Worm (Caenorhabditis elegans) whole organism, L4 larva: ENCODE data around the gene F18A1.1.

ENCODE experiments used
- F44E2.7 ChIP-seq: fragments of 200-800 bp; sonication (Bioruptor generic); IDR thresholded peaks from 2 replicates; pipeline ENCODE4 v2.1.2; 2022; ENCODE audit warnings: missing genetic modification characterization, missing compliant biosample characterization
- F49E8.2 ChIP-seq: sonication (generic microtip); optimal IDR thresholded peaks from 2 replicates; lab custom pipeline; 2016; ENCODE audit warnings: missing compliant biosample characterization, mild to moderate bottlenecking, missing genetic modification characterization, borderline replicate concordance
- R02D3.7 ChIP-seq: fragments of 150-350 bp; sonication (generic microtip); optimal IDR thresholded peaks from 3 replicates; lab custom pipeline; 2014; ENCODE audit warnings: missing biosample characterization, missing genetic modification characterization
- Y105C5A.15 ChIP-seq: fragments of 200-800 bp; sonication (Bioruptor generic); IDR thresholded peaks from 2 replicates; pipeline ENCODE4 v1.3.6; 2022; ENCODE audit warnings: missing genetic modification characterization, missing compliant biosample characterization
- ZK546.5 ChIP-seq, 2 experiments: sonication (generic microtip); optimal IDR thresholded peaks; 2 replicates each; lab custom pipeline; 2017; ENCODE audit warnings: missing biosample characterization in 2 of 2, missing genetic modification characterization in 2 of 2
- aha-1 ChIP-seq: fragments of 150-350 bp; peaks from one replicate; lab custom pipeline; 2014; ENCODE audit warnings: missing biosample characterization, missing genetic modification characterization
- aly-2 ChIP-seq: sonication (generic microtip); optimal IDR thresholded peaks from 2 replicates; lab custom pipeline; 2018; ENCODE audit warnings: missing biosample characterization, missing genetic modification characterization
- ceh-20 ChIP-seq: fragments of 200-800 bp; sonication (Bioruptor generic); IDR thresholded peaks from 2 replicates; pipeline ENCODE4 v1.3.6; 2022; ENCODE audit warnings: missing genetic modification reagents, missing genetic modification characterization, missing compliant biosample characterization
- ces-1 ChIP-seq: fragments of 150-350 bp; sonication (generic microtip); optimal IDR thresholded peaks from 4 replicates; lab custom pipeline; 2014; ENCODE audit warnings: missing biosample characterization, missing genetic modification reagents, missing genetic modification characterization
- dmd-6 ChIP-seq: fragments of 200-800 bp; sonication (Bioruptor generic); IDR thresholded peaks from 2 replicates; pipeline ENCODE4 v1.3.6; 2022; ENCODE audit warnings: missing genetic modification reagents, missing genetic modification characterization, missing compliant biosample characterization
- dpl-1 ChIP-seq: fragments of 150-350 bp; optimal IDR thresholded peaks from 2 replicates; lab custom pipeline; 2014; ENCODE audit warnings: missing biosample characterization, missing genetic modification reagents, missing genetic modification characterization
- hif-1 ChIP-seq, 2 experiments: sonication (generic microtip); optimal IDR thresholded peaks; 2 replicates each; lab custom pipeline; 2016 to 2017; ENCODE audit warnings: missing compliant biosample characterization in 2 of 2, missing genetic modification characterization in 2 of 2, missing genetic modification reagents in 2 of 2, missing genotype in 2 of 2, mild to moderate bottlenecking in 1 of 2
- hlh-11 ChIP-seq: fragments of 200-800 bp; sonication (Bioruptor generic); optimal IDR thresholded peaks from 2 replicates; lab custom pipeline; 2018; ENCODE audit warnings: mild to moderate bottlenecking, missing genetic modification characterization, missing compliant biosample characterization
- hmg-1.1 ChIP-seq: fragments of 200-800 bp; sonication (Bioruptor generic); IDR thresholded peaks from 2 replicates; pipeline ENCODE4 v1.3.6; 2022; ENCODE audit warnings: missing genetic modification reagents, missing genetic modification characterization, missing compliant biosample characterization
- lim-7 ChIP-seq: fragments of 200-800 bp; sonication (Bioruptor generic); IDR thresholded peaks from 2 replicates; pipeline ENCODE4 v1.3.6; 2022; ENCODE audit warnings: missing genetic modification characterization, missing compliant biosample characterization
- lin-29 ChIP-seq: fragments of 200-800 bp; sonication (Bioruptor generic); IDR thresholded peaks from 2 replicates; pipeline ENCODE4 v1.3.6; 2022; ENCODE audit warnings: missing genetic modification reagents, missing genetic modification characterization, missing compliant biosample characterization
- lin-39 ChIP-seq: fragments of 150-350 bp; optimal IDR thresholded peaks from 2 replicates; lab custom pipeline; 2014; ENCODE audit warnings: missing biosample characterization, missing genetic modification reagents, missing genetic modification characterization
- mdl-1 ChIP-seq, 2 experiments: fragments of 150-350 bp in 1 of 2; sonication (generic microtip) in 1 of 2; optimal IDR thresholded peaks; 2 replicates each; lab custom pipeline; 2014 to 2017; ENCODE audit warnings: missing biosample characterization in 2 of 2, missing genetic modification characterization in 2 of 2
- mdt-29 ChIP-seq: fragments of 200-800 bp; sonication (Bioruptor generic); IDR thresholded peaks from 2 replicates; pipeline ENCODE4 v1.3.6; 2022; ENCODE audit warnings: missing genetic modification reagents, missing genetic modification characterization, missing compliant biosample characterization
- mep-1 ChIP-seq: fragments of 150-350 bp; sonication (generic microtip); optimal IDR thresholded peaks from 3 replicates; lab custom pipeline; 2014; ENCODE audit warnings: missing biosample characterization, missing genetic modification characterization
- mes-2 ChIP-seq: sonication (generic microtip); optimal IDR thresholded peaks from 2 replicates; lab custom pipeline; 2016; ENCODE audit warnings: missing genotype, mild to moderate bottlenecking, missing genetic modification characterization, missing compliant biosample characterization; ENCODE audit not compliant: poor library complexity, severe bottlenecking
- mxl-2 ChIP-seq: fragments of 200-800 bp; sonication (Bioruptor generic); conservative IDR thresholded peaks from 2 replicates; pipeline ENCODE4 v1.3.6; 2022; ENCODE audit warnings: missing genetic modification reagents, missing genetic modification characterization, missing compliant biosample characterization
- mxl-3 ChIP-seq: fragments of 200-800 bp; sonication (Bioruptor generic); optimal IDR thresholded peaks from 2 replicates; lab custom pipeline; 2018; ENCODE audit warnings: mild to moderate bottlenecking, missing genetic modification characterization, missing compliant biosample characterization
- nhr-11 ChIP-seq: fragments of 150-350 bp; optimal IDR thresholded peaks from 2 replicates; lab custom pipeline; 2014; ENCODE audit warnings: missing biosample characterization, missing genetic modification characterization
- nhr-42 ChIP-seq: fragments of 200-800 bp; sonication (Bioruptor generic); IDR thresholded peaks from 2 replicates; pipeline ENCODE4 v1.3.6; 2022; ENCODE audit warnings: missing genetic modification characterization, missing compliant biosample characterization
- nhr-48 ChIP-seq: sonication (generic microtip); optimal IDR thresholded peaks from 2 replicates; lab custom pipeline; 2016; ENCODE audit warnings: mild to moderate bottlenecking, missing genetic modification characterization, missing compliant biosample characterization
- php-3 ChIP-seq: fragments of 200-800 bp; sonication (Bioruptor generic); IDR thresholded peaks from 2 replicates; pipeline ENCODE4 v1.3.6; 2022; ENCODE audit warnings: missing genetic modification reagents, missing genetic modification characterization, missing compliant biosample characterization
- saeg-2 ChIP-seq: fragments of 200-800 bp; sonication (Bioruptor generic); IDR thresholded peaks from 2 replicates; pipeline ENCODE4 v1.3.6; 2022; ENCODE audit warnings: missing genetic modification reagents, missing genetic modification characterization, missing compliant biosample characterization
- set-16 ChIP-seq: fragments of 200-800 bp; sonication (Bioruptor generic); IDR thresholded peaks from 2 replicates; pipeline ENCODE4 v1.3.6; 2022; ENCODE audit warnings: missing genetic modification reagents, missing genetic modification characterization, missing compliant biosample characterization
- spr-3 ChIP-seq: fragments of 200-800 bp; sonication (Bioruptor generic); optimal IDR thresholded peaks from 2 replicates; lab custom pipeline; 2018; ENCODE audit warnings: mild to moderate bottlenecking, missing genetic modification characterization, missing compliant biosample characterization
- tag-97 ChIP-seq: fragments of 200-800 bp; sonication (Bioruptor generic); IDR thresholded peaks from 2 replicates; pipeline ENCODE4 v1.3.6; 2022; ENCODE audit warnings: missing genetic modification characterization, missing compliant biosample characterization
- unc-130 ChIP-seq: sonication (generic microtip); optimal IDR thresholded peaks from 2 replicates; lab custom pipeline; 2016; ENCODE audit warnings: missing genetic modification reagents, missing genetic modification characterization, missing compliant biosample characterization
- unc-62 ChIP-seq, 3 experiments: fragments of 150-350 bp in 1 of 3; sonication (generic microtip); optimal IDR thresholded peaks in 2 of 3; peaks in 1 of 3; 1 replicate in 1 of 3; 2 replicates in 2 of 3; lab custom pipeline; 2014 to 2017; ENCODE audit warnings: missing biosample characterization in 3 of 3, missing genetic modification characterization in 3 of 3, missing genetic modification reagents in 3 of 3, missing genotype in 1 of 3
- vab-7 ChIP-seq: fragments of 200-800 bp; sonication (Bioruptor generic); IDR thresholded peaks from 2 replicates; pipeline ENCODE4 v1.3.6; 2022; ENCODE audit warnings: missing genetic modification reagents, missing genetic modification characterization, missing compliant biosample characterization
- zag-1 ChIP-seq: fragments of 150-350 bp; optimal IDR thresholded peaks from 2 replicates; lab custom pipeline; 2014; ENCODE audit warnings: missing biosample characterization, missing genetic modification characterization
- zip-11 ChIP-seq: fragments of 200-800 bp; sonication (Bioruptor generic); IDR thresholded peaks from 2 replicates; pipeline ENCODE4 v1.3.6; 2022; ENCODE audit warnings: missing genetic modification characterization, missing compliant biosample characterization
- ztf-7 ChIP-seq: fragments of 150-350 bp; optimal IDR thresholded peaks from 2 replicates; lab custom pipeline; 2014; ENCODE audit warnings: missing biosample characterization, missing genetic modification characterization

F18A1.1 gene

DNA sequence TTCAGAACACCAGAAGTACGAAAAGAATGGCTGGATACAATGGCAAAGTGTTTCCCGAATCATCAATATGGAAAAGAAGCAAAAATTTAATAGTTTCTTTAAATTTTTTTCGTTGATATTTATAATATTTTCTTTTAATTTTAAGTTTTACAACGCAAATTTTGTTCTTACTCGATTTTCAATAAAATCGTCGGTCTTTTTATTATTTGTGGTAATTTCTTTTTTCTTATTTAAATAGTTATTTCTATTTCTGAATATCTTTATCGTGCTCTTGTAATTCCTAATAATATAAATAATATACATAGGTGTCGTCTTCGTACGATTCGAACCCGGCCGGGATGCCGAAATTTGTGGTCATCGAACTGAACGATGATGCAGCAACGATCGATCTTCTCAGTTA, 13.0 kb upstream of the F18A1.1 start, which contains the start of gene lir-1:
Gene lir-1, plus strand, starts transcription at position 301 of the 400 bp plus-strand sequence.
- TF ChIP-seq F49E8.2 (tag; lab: Kevin White, UChicago) (no peak), spr-3 (GFP tag; lab: Kevin White, UChicago) (no peak), ZK546.5 (tag; optimal IDR thresholded peaks at IDR 0.05; lab: Kevin White, UChicago) (no peak), dmd-6 (GFP tag; lab: Robert Waterston, UW) (no peak), unc-130 (GFP tag; lab: Kevin White, UChicago) (no peak), aly-2 (tag; lab: Kevin White, UChicago) (no peak), lin-39 (tag; lab: Kevin White, UChicago) (no peak), zag-1 (tag; lab: Kevin White, UChicago) (no peak), ces-1 (GFP tag; lab: Kevin White, UChicago) (no peak), set-16 (GFP tag; lab: Robert Waterston, UW) (no peak), saeg-2 (GFP tag; lab: Robert Waterston, UW) (no peak), tag-97 (GFP tag; lab: Robert Waterston, UW) (no peak), nhr-11 (no peak), dpl-1 (GFP tag; lab: Kevin White, UChicago) (no peak), vab-7 (GFP tag; lab: Robert Waterston, UW) (no peak), R02D3.7 (no peak), lim-7 (GFP tag; lab: Robert Waterston, UW) (no peak), hif-1 (tag; optimal IDR thresholded peaks at IDR 0.05; lab: Kevin White, UChicago) (no peak), nhr-48 (tag; lab: Kevin White, UChicago) (no peak), aha-1 (tag; lab: Kevin White, UChicago) (no peak)

DNA sequence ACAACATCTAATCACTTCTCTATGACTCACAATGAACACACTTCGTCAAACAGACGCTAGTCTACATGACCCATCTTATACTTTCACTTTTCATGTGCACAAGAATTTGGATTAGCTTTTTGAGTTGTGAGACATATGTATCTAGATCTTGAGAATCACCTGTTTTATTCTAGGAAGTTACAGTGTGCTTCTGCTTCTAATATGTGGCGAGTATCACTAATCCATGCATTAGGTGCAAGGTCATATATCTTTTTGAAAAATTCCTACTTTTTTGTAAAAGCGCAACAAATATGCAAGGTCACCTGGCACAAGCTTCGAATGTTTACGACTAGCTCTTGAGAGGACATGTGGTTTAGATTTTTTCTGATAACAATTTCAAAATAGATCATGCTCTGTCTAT, 8.9 kb upstream of the F18A1.1 start:
- TF ChIP-seq unc-62 (GFP tag; optimal IDR thresholded peaks at IDR 0.05 in 1 of 2; lab: Kevin White, UChicago) (peak in 1 of 2 experiments; percentile 92), unc-62 (tag; optimal IDR thresholded peaks at IDR 0.05; lab: Kevin White, UChicago) (no peak), mxl-2 (GFP tag; lab: Robert Waterston, UW) (no peak), ces-1 (GFP tag; lab: Kevin White, UChicago) (no peak), mep-1 (tag; lab: Kevin White, UChicago) (no peak), Y105C5A.15 (no peak), zip-11 (GFP tag; lab: Robert Waterston, UW) (no peak), ZK546.5 (tag; optimal IDR thresholded peaks at IDR 0.05; lab: Kevin White, UChicago) (no peak), mxl-3 (GFP tag; lab: Kevin White, UChicago) (no peak)
- TF ChIP-seq, all 104 proteins: peak for 1

DNA sequence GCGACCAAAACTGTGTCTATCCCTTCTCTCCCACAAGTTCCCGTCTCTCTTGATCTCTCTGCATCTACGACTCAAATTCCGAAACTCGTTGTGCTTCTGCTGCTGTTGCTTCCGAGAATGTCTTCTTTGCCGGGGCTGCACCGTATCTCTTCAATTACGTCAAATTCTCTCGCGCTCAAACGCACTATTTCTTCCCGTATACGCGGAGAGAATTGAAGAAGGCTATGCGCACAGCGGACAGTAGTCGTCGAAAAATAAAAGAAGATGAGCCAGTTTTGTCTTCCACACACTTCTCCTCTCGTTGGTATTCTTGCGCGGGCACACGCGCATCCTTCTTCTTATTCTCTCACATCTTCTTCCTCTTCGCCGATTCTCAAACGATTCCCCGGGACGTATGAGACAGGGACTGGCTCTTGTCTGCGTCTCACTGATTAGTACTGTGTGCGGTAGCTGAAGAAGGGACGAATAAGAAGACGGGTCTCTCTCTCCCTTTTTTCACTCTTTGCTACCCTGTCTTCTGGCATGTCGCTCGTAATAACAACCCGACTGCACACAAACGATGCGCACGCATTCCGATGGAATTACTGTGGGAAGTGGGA, 8.3 kb upstream of the F18A1.1 start:
- TF ChIP-seq ceh-20, result no peak
- no peak for TF ChIP-seq hmg-1.1
- peak in 1 of 2 experiments; percentile 17 for TF ChIP-seq unc-62 (GFP tag; optimal IDR thresholded peaks at IDR 0.05 in 1 of 2; lab: Kevin White, UChicago)
- TF ChIP-seq unc-62 (tag; optimal IDR thresholded peaks at IDR 0.05; lab: Kevin White, UChicago), result no peak
- peak; percentile 19 for TF ChIP-seq mes-2
- peak in 1 of 2 experiments; percentile 31 for TF ChIP-seq mdl-1 (tag; optimal IDR thresholded peaks at IDR 0.05; lab: Kevin White, UChicago)
- TF ChIP-seq tag-97 (GFP tag; lab: Robert Waterston, UW), result no peak
- TF ChIP-seq mxl-3 (GFP tag; lab: Kevin White, UChicago), result peak; percentile 5
- peak; percentile 59 for TF ChIP-seq aha-1 (tag; lab: Kevin White, UChicago)

DNA sequence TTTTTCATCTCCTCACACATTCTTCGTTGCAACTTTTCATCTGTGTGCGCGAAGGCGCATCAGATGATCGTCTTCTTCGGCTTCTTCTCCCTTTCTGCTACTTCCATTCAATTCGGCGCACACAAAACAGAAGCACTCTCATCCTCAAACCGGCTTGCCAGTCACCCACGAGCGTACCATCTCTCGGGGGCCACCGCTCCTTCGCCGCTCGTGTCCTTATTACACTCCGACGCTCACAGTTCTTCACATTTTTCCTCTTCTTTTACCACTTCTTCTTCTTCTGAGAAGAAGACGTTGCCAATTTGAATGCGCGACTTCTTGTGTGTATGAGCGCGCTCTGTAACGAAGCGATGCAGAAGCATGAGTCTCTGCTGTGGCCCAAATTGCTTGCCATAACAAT, 6.2 kb upstream of the F18A1.1 start:
- TF ChIP-seq ces-1 (GFP tag; lab: Kevin White, UChicago) (no peak), zag-1 (tag; lab: Kevin White, UChicago) (no peak), hlh-11 (tag; lab: Kevin White, UChicago) (peak; percentile 5), php-3 (GFP tag; lab: Robert Waterston, UW) (no peak), mdt-29 (GFP tag; lab: Robert Waterston, UW) (no peak), aha-1 (tag; lab: Kevin White, UChicago) (peak; percentile 68), nhr-42 (GFP tag; lab: Robert Waterston, UW) (no peak), F44E2.7 (GFP tag; lab: Robert Waterston, UW) (no peak), ztf-7 (tag; lab: Kevin White, UChicago) (no peak), lin-29 (GFP tag; lab: Robert Waterston, UW) (no peak), dpl-1 (GFP tag; lab: Kevin White, UChicago) (no peak)
